3 fruit fly cellular contexts compared by ENCODE assay signal in genomic region chr3R:25004064-25004463, dm6.
TF ChIP-seq lines count a peak whose summit lies in the region.

No protein-coding gene starts in this region.

- TF ChIP-seq CTCF in whole organism, embryonic (GFP tag; optimal IDR thresholded peaks at IDR 0.05; lab: Kevin White, UChicago) = no peak

TF ChIP-seq in whole organism, embryonic, 481 proteins besides CTCF, POLR2A, EP300 and RAD21:
- TF ChIP-seq CG2129 (GFP tag; IDR thresholded peaks at IDR 0.05; lab: Robert Waterston, UW; ENCODE audit: partially characterized antibody) (no peak), CG10366 (GFP tag; IDR thresholded peaks at IDR 0.05; lab: Robert Waterston, UW) (no peak), exex (tag; optimal IDR thresholded peaks at IDR 0.05; lab: Kevin White, UChicago) (no peak), CG7556 (GFP tag; optimal IDR thresholded peaks at IDR 0.05; lab: Kevin White, UChicago) (no peak), Poxn (GFP tag; IDR thresholded peaks at IDR 0.05; lab: Robert Waterston, UW) (no peak), CG14710 (tag; optimal IDR thresholded peaks at IDR 0.05; lab: Kevin White, UChicago) (no peak), CG3838 (GFP tag; optimal IDR thresholded peaks at IDR 0.05; lab: Kevin White, UChicago) (no peak), pb (GFP tag; optimal IDR thresholded peaks at IDR 0.05; lab: Kevin White, UChicago) (no peak), Pdp1 (GFP tag; optimal IDR thresholded peaks at IDR 0.05; lab: Kevin White, UChicago) (no peak), CG13624 (GFP tag; optimal IDR thresholded peaks at IDR 0.05; lab: Kevin White, UChicago) (no peak), Med (GFP tag; lab: Kevin White, UChicago) (peak; percentile 15), sens (GFP tag; lab: Kevin White, UChicago) (peak; percentile 60), Hsf (GFP tag; optimal IDR thresholded peaks at IDR 0.05; lab: Kevin White, UChicago) (no peak), CG6689 (GFP tag; IDR thresholded peaks at IDR 0.05; lab: Robert Waterston, UW) (no peak), sd (tag; optimal IDR thresholded peaks at IDR 0.05; lab: Kevin White, UChicago) (peak; percentile 13), ash1 (GFP tag; optimal IDR thresholded peaks at IDR 0.05; lab: Kevin White, UChicago) (no peak), CG14667 (GFP tag; IDR thresholded peaks at IDR 0.05; lab: Robert Waterston, UW) (no peak), CG10267 (tag; optimal IDR thresholded peaks at IDR 0.05; lab: Kevin White, UChicago) (no peak), CG12769 (tag; optimal IDR thresholded peaks at IDR 0.05; lab: Kevin White, UChicago) (peak; percentile 6), CG3726 (GFP tag; IDR thresholded peaks at IDR 0.05; lab: Robert Waterston, UW) (no peak), B-H2 (GFP tag; optimal IDR thresholded peaks at IDR 0.05; lab: Kevin White, UChicago) (no peak), esg (GFP tag; conservative IDR thresholded peaks at IDR 0.05; lab: Robert Waterston, UW) (no peak), ATbp (GFP tag; optimal IDR thresholded peaks at IDR 0.05; lab: Kevin White, UChicago) (peak; percentile 27), Dip3 (GFP tag; optimal IDR thresholded peaks at IDR 0.05; lab: Kevin White, UChicago) (no peak), Mes4 (GFP tag; optimal IDR thresholded peaks at IDR 0.05; lab: Kevin White, UChicago) (no peak), CG10147 (GFP tag; optimal IDR thresholded peaks at IDR 0.05; lab: Kevin White, UChicago) (no peak), tll (GFP tag; optimal IDR thresholded peaks at IDR 0.05; lab: Kevin White, UChicago) (no peak), CG30403 (GFP tag; optimal IDR thresholded peaks at IDR 0.05; lab: Kevin White, UChicago) (no peak), Dfd (GFP tag; optimal IDR thresholded peaks at IDR 0.05; lab: Kevin White, UChicago) (no peak), trh (GFP tag; optimal IDR thresholded peaks at IDR 0.05; lab: Kevin White, UChicago) (no peak), trem (tag; optimal IDR thresholded peaks at IDR 0.05; lab: Kevin White, UChicago) (no peak), CG5245 (GFP tag; optimal IDR thresholded peaks at IDR 0.05; lab: Kevin White, UChicago) (no peak), CG9817 (tag; optimal IDR thresholded peaks at IDR 0.05; lab: Kevin White, UChicago) (no peak)

TF ChIP-seq in whole organism, prepupa, 60 proteins besides CTCF, POLR2A, EP300 and RAD21:
- TF ChIP-seq CG7368 (GFP tag; optimal IDR thresholded peaks at IDR 0.05; lab: Kevin White, UChicago) (no peak), fkh (GFP tag; optimal IDR thresholded peaks at IDR 0.05; lab: Kevin White, UChicago) (peak; percentile 62)

TF ChIP-seq in whole organism, pupa, 21 proteins besides CTCF, POLR2A, EP300 and RAD21:
- TF ChIP-seq CG4496 (GFP tag; IDR thresholded peaks at IDR 0.05; lab: Robert Waterston, UW) (0 out of 3 replicates have a peak, but pooled peaks have one; percentile 22), fd96Ca (GFP tag; IDR thresholded peaks at IDR 0.05; lab: Robert Waterston, UW) (no peak), CG8301 (tag; optimal IDR thresholded peaks at IDR 0.05; lab: Kevin White, UChicago) (no peak)
